Fruit fly (Drosophila melanogaster) whole organism, adult: ENCODE data around the gene CG7924.

Experiments
- CG11617 ChIP-seq: fragments of 200-800 bp; sonication (Bioruptor generic); optimal IDR thresholded peaks from 2 replicates; lab custom pipeline; 2017; ENCODE audit warnings: mild to moderate bottlenecking, missing biosample characterization, missing genetic modification reagents, missing genetic modification characterization
- CG12768 ChIP-seq: fragments of 200-800 bp; sonication (Bioruptor generic); optimal IDR thresholded peaks from 2 replicates; lab custom pipeline; 2017; ENCODE audit warnings: missing biosample characterization, missing genetic modification characterization, mild to moderate bottlenecking, moderate library complexity, missing genetic modification reagents
- CG1620 ChIP-seq: fragments of 200-800 bp; sonication (Bioruptor generic); optimal IDR thresholded peaks from 2 replicates; lab custom pipeline; 2016; ENCODE audit warnings: missing biosample characterization, missing genetic modification characterization
- CG33017 ChIP-seq: fragments of 200-800 bp; sonication (Bioruptor generic); optimal IDR thresholded peaks from 2 replicates; lab custom pipeline; 2018; ENCODE audit warnings: missing biosample characterization, mild to moderate bottlenecking, missing genetic modification characterization, moderate library complexity
- CG7045 ChIP-seq: fragments of 200-800 bp; sonication (Bioruptor generic); optimal IDR thresholded peaks from 2 replicates; lab custom pipeline; 2017; ENCODE audit warnings: missing biosample characterization, mild to moderate bottlenecking, missing genetic modification characterization
- Clk ChIP-seq: fragments of 200-800 bp; sonication (Bioruptor generic); optimal IDR thresholded peaks from 2 replicates; lab custom pipeline; 2017; ENCODE audit warnings: missing biosample characterization, missing genetic modification characterization
- bab1 ChIP-seq: fragments of 200-800 bp; sonication (Bioruptor generic); optimal IDR thresholded peaks from 3 replicates; lab custom pipeline; 2019; ENCODE audit warnings: missing biosample characterization, mild to moderate bottlenecking, missing genetic modification characterization, moderate library complexity
- kay ChIP-seq: fragments of 200-800 bp; sonication (Bioruptor generic); peaks from one replicate; lab custom pipeline; 2016; ENCODE audit warnings: missing biosample characterization, missing genetic modification characterization, borderline replicate concordance
- tj ChIP-seq: fragments of 200-800 bp; sonication (Bioruptor generic); optimal IDR thresholded peaks from 3 replicates; lab custom pipeline; 2017; ENCODE audit warnings: missing biosample characterization, mild to moderate bottlenecking, missing genetic modification characterization, moderate library complexity

DNA sequence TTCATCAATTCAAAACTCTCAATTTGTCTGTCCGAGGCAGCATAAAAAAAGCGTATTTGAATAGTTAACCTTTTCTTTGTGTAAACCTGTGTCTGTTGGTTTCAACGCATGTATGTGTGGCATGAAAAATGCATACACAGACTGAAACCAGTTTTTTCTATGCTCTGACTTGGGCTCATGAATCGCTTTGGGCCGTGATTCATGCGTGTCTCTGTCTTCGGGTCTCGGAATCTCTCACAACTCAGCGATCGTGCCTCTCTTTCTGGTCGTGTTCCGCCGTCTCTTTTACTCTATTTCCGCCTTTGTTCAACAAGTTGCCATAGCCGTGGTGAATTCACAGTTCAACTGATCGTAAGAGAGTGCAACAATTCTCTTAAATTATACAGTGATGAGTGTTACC is 32.3 kb upstream of the CG7924 start:
- peak; percentile 20 for TF ChIP-seq tj (GFP tag; lab: Kevin White, UChicago)
- TF ChIP-seq CG7045 (GFP tag; lab: Kevin White, UChicago), result no peak
- TF ChIP-seq bab1 (GFP tag; lab: Kevin White, UChicago), result peak; percentile 24
- TF ChIP-seq CG33017, result no peak
- TF ChIP-seq CG12768 (GFP tag; lab: Kevin White, UChicago), result no peak
- no peak for TF ChIP-seq CG11617
- TF ChIP-seq kay (GFP tag; lab: Kevin White, UChicago), result peak; percentile 66
- TF ChIP-seq Clk (GFP tag; lab: Kevin White, UChicago), result no peak
- no peak for TF ChIP-seq CG1620 (GFP tag; lab: Kevin White, UChicago)
